Fruit fly (Drosophila melanogaster) whole organism, wandering third instar larva: ENCODE results near the gene Ir7c.

ENCODE experiments used
- Abd-B ChIP-seq: fragments of >200 bp; optimal IDR thresholded peaks from 2 replicates; lab custom pipeline; 2017; ENCODE audit warnings: missing biosample characterization, missing genetic modification characterization
- CG32264 ChIP-seq: fragments of 200-800 bp; sonication (Bioruptor generic); optimal IDR thresholded peaks from 2 replicates; lab custom pipeline; 2016; ENCODE audit warnings: missing biosample characterization, missing genetic modification characterization
- CG9705 ChIP-seq: fragments of 200-800 bp; sonication (Bioruptor generic); optimal IDR thresholded peaks from 2 replicates; lab custom pipeline; 2018; ENCODE audit warnings: missing biosample characterization, mild to moderate bottlenecking, missing genetic modification characterization
- CrebA ChIP-seq: fragments of 200-800 bp; sonication (Bioruptor generic); optimal IDR thresholded peaks from 2 replicates; lab custom pipeline; 2016; ENCODE audit warnings: missing biosample characterization, mild to moderate bottlenecking, missing genetic modification characterization, borderline replicate concordance
- Dfd ChIP-seq: fragments of >200 bp; optimal IDR thresholded peaks from 2 replicates; lab custom pipeline; 2017; ENCODE audit warnings: missing biosample characterization, missing genetic modification characterization
- Dif ChIP-seq: fragments of 200-275, 200-300 bp; sonication (Bioruptor generic); optimal IDR thresholded peaks from 2 replicates; lab custom pipeline; 2018; ENCODE audit warnings: missing biosample characterization, missing genetic modification characterization; ENCODE audit not compliant: partially characterized antibody
- GATAd ChIP-seq: sonication (Bioruptor generic); optimal IDR thresholded peaks from 2 replicates; lab custom pipeline; 2016; ENCODE audit warnings: missing biosample characterization, missing genetic modification characterization
- HLH106 ChIP-seq: fragments of 200-800 bp; optimal IDR thresholded peaks from 3 replicates; lab custom pipeline; 2019; ENCODE audit warnings: missing biosample characterization, mild to moderate bottlenecking, missing genetic modification characterization, moderate library complexity
- Hnf4 ChIP-seq: fragments of 200-800 bp; sonication (Bioruptor generic); optimal IDR thresholded peaks from 2 replicates; lab custom pipeline; 2016; ENCODE audit warnings: missing biosample characterization, mild to moderate bottlenecking, missing genetic modification characterization
- Hr78 ChIP-seq: fragments of >200 bp; optimal IDR thresholded peaks from 2 replicates; lab custom pipeline; 2017; ENCODE audit warnings: missing biosample characterization, missing genetic modification characterization
- Hr83 ChIP-seq: fragments of 200-300 bp; sonication (Bioruptor generic); optimal IDR thresholded peaks from 2 replicates; lab custom pipeline; 2016; ENCODE audit warnings: missing biosample characterization, mild to moderate bottlenecking, missing genetic modification characterization, moderate library complexity; ENCODE audit not compliant: poor library complexity, severe bottlenecking
- Jra ChIP-seq: sonication (Bioruptor generic); optimal IDR thresholded peaks from 2 replicates; lab custom pipeline; 2016; ENCODE audit warnings: missing biosample characterization, missing genetic modification characterization
- Mio ChIP-seq: sonication (Bioruptor generic); optimal IDR thresholded peaks from 2 replicates; lab custom pipeline; 2016; ENCODE audit warnings: missing biosample characterization, missing genetic modification characterization
- Myc ChIP-seq: fragments of >200 bp; optimal IDR thresholded peaks from 2 replicates; lab custom pipeline; 2017
- N ChIP-seq: fragments of >200 bp; optimal IDR thresholded peaks from 2 replicates; lab custom pipeline; 2018; ENCODE audit warnings: missing biosample characterization, missing external identifiers, missing genetic modification characterization
- OdsH ChIP-seq: fragments of 200-800 bp; sonication (Bioruptor generic); optimal IDR thresholded peaks from 2 replicates; lab custom pipeline; 2016; ENCODE audit warnings: missing biosample characterization, mild to moderate bottlenecking, missing genetic modification characterization
- Rel ChIP-seq, 2 experiments: fragments of 200-800 bp; sonication (Bioruptor generic) in 1 of 2; optimal IDR thresholded peaks; 2 replicates in 1 of 2; 3 replicates in 1 of 2; lab custom pipeline; 2016 to 2019; ENCODE audit warnings: mild to moderate bottlenecking in 2 of 2, missing biosample characterization in 2 of 2, missing genetic modification characterization in 2 of 2, moderate library complexity in 1 of 2
- Sp1 ChIP-seq: fragments of 200-800 bp; sonication (Bioruptor generic); optimal IDR thresholded peaks from 3 replicates; lab custom pipeline; 2019; ENCODE audit warnings: missing biosample characterization, mild to moderate bottlenecking, missing genetic modification characterization, moderate library complexity
- Vsx2 ChIP-seq: fragments of 200-300, 225-300 bp; sonication (Bioruptor generic); optimal IDR thresholded peaks from 2 replicates; lab custom pipeline; 2018; ENCODE audit warnings: missing biosample characterization, missing genetic modification characterization; ENCODE audit not compliant: partially characterized antibody
- br ChIP-seq: fragments of 200-800 bp; sonication (Bioruptor generic); optimal IDR thresholded peaks from 2 replicates; lab custom pipeline; 2016; ENCODE audit warnings: missing biosample characterization, missing genetic modification characterization
- brk ChIP-seq: fragments of 200-800 bp; sonication (Bioruptor generic); optimal IDR thresholded peaks from 2 replicates; lab custom pipeline; 2016; ENCODE audit warnings: missing biosample characterization, mild to moderate bottlenecking, missing genetic modification characterization
- dl ChIP-seq, 2 experiments: fragments of 175-275, 200-275 bp in 1 of 2; fragments of 200-275 bp in 1 of 2; sonication (Bioruptor generic); optimal IDR thresholded peaks; lab custom pipeline; 2018; ENCODE audit warnings: mild to moderate bottlenecking in 2 of 2, missing biosample characterization in 2 of 2, missing genetic modification characterization in 2 of 2, moderate library complexity in 2 of 2; ENCODE audit not compliant: partially characterized antibody in 2 of 2, insufficient read depth in 1 of 2
- dmrt93B ChIP-seq: fragments of 200-800 bp; sonication (Bioruptor generic); optimal IDR thresholded peaks from 2 replicates; lab custom pipeline; 2018; ENCODE audit warnings: missing biosample characterization, mild to moderate bottlenecking, missing genetic modification characterization
- dsf ChIP-seq: sonication (Bioruptor generic); optimal IDR thresholded peaks from 2 replicates; lab custom pipeline; 2016; ENCODE audit warnings: missing biosample characterization, missing genetic modification characterization, borderline replicate concordance
- ey ChIP-seq: fragments of 200-800 bp; sonication (Bioruptor generic); optimal IDR thresholded peaks from 2 replicates; lab custom pipeline; 2016; ENCODE audit warnings: missing biosample characterization, missing genetic modification characterization
- foxo ChIP-seq, 2 experiments: fragments of 200-800 bp; sonication (Bioruptor generic); optimal IDR thresholded peaks; 2 replicates in 1 of 2; 3 replicates in 1 of 2; lab custom pipeline; 2016 to 2017; ENCODE audit warnings: missing biosample characterization in 2 of 2, missing genetic modification characterization in 2 of 2
- fru ChIP-seq: fragments of 200-800 bp; sonication (Bioruptor generic); optimal IDR thresholded peaks from 3 replicates; lab custom pipeline; 2016; ENCODE audit warnings: missing biosample characterization, mild to moderate bottlenecking, missing genetic modification characterization
- h ChIP-seq: fragments of 200-800 bp; sonication (Bioruptor generic); optimal IDR thresholded peaks from 3 replicates; lab custom pipeline; 2016; ENCODE audit warnings: missing biosample characterization, mild to moderate bottlenecking, missing genetic modification characterization
- jim ChIP-seq: fragments of 175-275, 200-325 bp; sonication (Bioruptor generic); optimal IDR thresholded peaks from 2 replicates; lab custom pipeline; 2016; ENCODE audit warnings: missing biosample characterization, mild to moderate bottlenecking, missing genetic modification characterization
- lola ChIP-seq: fragments of >200 bp; optimal IDR thresholded peaks from 2 replicates; lab custom pipeline; 2017; ENCODE audit warnings: missing biosample characterization, missing genetic modification characterization
- pan ChIP-seq: fragments of >200 bp; optimal IDR thresholded peaks from 2 replicates; lab custom pipeline; 2017
- psq ChIP-seq: fragments of 200-800 bp; sonication (Bioruptor generic); optimal IDR thresholded peaks from 3 replicates; lab custom pipeline; 2017; ENCODE audit warnings: missing biosample characterization, mild to moderate bottlenecking, missing genetic modification characterization, moderate library complexity
- rgr ChIP-seq: fragments of 200-800 bp; sonication (Bioruptor generic); optimal IDR thresholded peaks from 3 replicates; lab custom pipeline; 2016; ENCODE audit warnings: missing biosample characterization, mild to moderate bottlenecking, missing genetic modification characterization
- sage ChIP-seq: fragments of 200-800 bp; sonication (Bioruptor generic); optimal IDR thresholded peaks from 2 replicates; lab custom pipeline; 2016; ENCODE audit warnings: missing biosample characterization, mild to moderate bottlenecking, missing genetic modification characterization
- sv ChIP-seq: fragments of 200-800 bp; sonication (Bioruptor generic); optimal IDR thresholded peaks from 3 replicates; lab custom pipeline; 2016; ENCODE audit warnings: missing biosample characterization, missing genetic modification characterization
- tai ChIP-seq: sonication (Bioruptor generic); optimal IDR thresholded peaks from 2 replicates; lab custom pipeline; 2016; ENCODE audit warnings: missing biosample characterization, missing genetic modification characterization
- usp ChIP-seq: fragments of >200 bp; optimal IDR thresholded peaks from 2 replicates; lab custom pipeline; 2017; ENCODE audit warnings: missing biosample characterization, missing genetic modification characterization
- woc ChIP-seq: sonication (Bioruptor generic); optimal IDR thresholded peaks from 2 replicates; lab custom pipeline; 2016; ENCODE audit warnings: missing biosample characterization, mild to moderate bottlenecking, missing genetic modification characterization

Ir7c gene

dm6 chrX:7900659-7901058 is 26.5 kb downstream of the Ir7c start:
- TF ChIP-seq Rel (GFP tag; optimal IDR thresholded peaks at IDR 0.05; lab: Kevin White, UChicago), result no peak
- TF ChIP-seq Rel (tag; optimal IDR thresholded peaks at IDR 0.05; lab: Kevin White, UChicago), result peak; percentile 88
- TF ChIP-seq jim (GFP tag; lab: Kevin White, UChicago), result no peak

- TF ChIP-seq OdsH (GFP tag; lab: Kevin White, UChicago) (peak; percentile 19), CrebA (GFP tag; lab: Kevin White, UChicago) (no peak), usp (no peak), brk (GFP tag; lab: Kevin White, UChicago) (peak; percentile 45), Hr83 (GFP tag; lab: Kevin White, UChicago) (peak; percentile 93), sv (GFP tag; lab: Kevin White, UChicago) (peak; percentile 39), GATAd (GFP tag; lab: Kevin White, UChicago) (peak; percentile 33), CG9705 (GFP tag; lab: Kevin White, UChicago) (peak; percentile 19), lola (GFP tag; lab: Kevin White, UChicago) (no peak), HLH106 (tag; lab: Kevin White, UChicago) (peak; percentile 43), dl (GFP tag; optimal IDR thresholded peaks at IDR 0.05; lab: Kevin White, UChicago; ENCODE audit: insufficient read depth in 1 of 2, partially characterized antibody in 2 of 2) (peak in 1 of 2 experiments; percentile 6), br (GFP tag; lab: Kevin White, UChicago) (peak; percentile 48), h (GFP tag; lab: Kevin White, UChicago) (peak; percentile 38), Myc (lab: Kevin White, UChicago) (peak; percentile 47), dsf (peak; percentile 44), ey (GFP tag; lab: Kevin White, UChicago) (peak; percentile 7), pan (no peak), Rel (GFP tag; optimal IDR thresholded peaks at IDR 0.05; lab: Kevin White, UChicago) (no peak), Rel (tag; optimal IDR thresholded peaks at IDR 0.05; lab: Kevin White, UChicago) (no peak), foxo (GFP tag; optimal IDR thresholded peaks at IDR 0.05; lab: Kevin White, UChicago) (peak in 1 of 2 experiments; percentile 43), Hr78 (GFP tag; lab: Kevin White, UChicago) (no peak), Abd-B (GFP tag; lab: Kevin White, UChicago) (no peak), Dif (GFP tag; lab: Kevin White, UChicago) (peak; percentile 41), psq (GFP tag; lab: Kevin White, UChicago) (peak; percentile 31), Mio (GFP tag; lab: Kevin White, UChicago) (no peak), fru (GFP tag; lab: Kevin White, UChicago) (peak; percentile 19), Vsx2 (GFP tag; lab: Kevin White, UChicago) (no peak), Hnf4 (GFP tag; lab: Kevin White, UChicago) (peak; percentile 60), Jra (GFP tag; lab: Kevin White, UChicago) (peak; percentile 10), N (GFP tag; lab: Kevin White, UChicago) (no peak), dmrt93B (GFP tag; lab: Kevin White, UChicago) (peak; percentile 40), sage (peak; percentile 7), Dfd (GFP tag; lab: Kevin White, UChicago) (no peak), Sp1 (peak; percentile 64), CG32264 (no peak), rgr (GFP tag; lab: Kevin White, UChicago) (peak; percentile 67), woc (peak; percentile 63), tai (no peak), jim (GFP tag; lab: Kevin White, UChicago) (peak; percentile 57)
These were observed 27.2 kb downstream of the Ir7c start, which contains the start of the genes RpS6 and bys for dm6 chrX:7901153-7902038. Gene RpS6, minus strand, starts transcription at chrX:7901331. Gene bys, plus strand, starts transcription at chrX:7901880.
